Worm (Caenorhabditis elegans) whole organism, L1 larva: ENCODE measurements around the gene acr-9.
A peak's percentile ranks its signal among the peaks of the same experiment; 100 is the strongest.

Source experiments
- C04F5.9 ChIP-seq: sonication (generic microtip); optimal IDR thresholded peaks from 2 replicates; lab custom pipeline; 2016; ENCODE audit warnings: missing genetic modification characterization, missing compliant biosample characterization
- F16B12.6 ChIP-seq: fragments of 150-350 bp; optimal IDR thresholded peaks from 2 replicates; lab custom pipeline; 2014; ENCODE audit warnings: missing biosample characterization, missing genetic modification characterization
- Y116A8C.19 ChIP-seq: sonication (generic microtip); optimal IDR thresholded peaks from 2 replicates; lab custom pipeline; 2016; ENCODE audit warnings: missing compliant biosample characterization, missing genetic modification characterization, borderline replicate concordance
- aha-1 ChIP-seq: fragments of 150-350 bp; optimal IDR thresholded peaks from 2 replicates; lab custom pipeline; 2014; ENCODE audit warnings: missing biosample characterization, missing genetic modification characterization
- ama-1 ChIP-seq: fragments of 150-350 bp; optimal IDR thresholded peaks from 2 replicates; lab custom pipeline; 2014
- blmp-1 ChIP-seq: fragments of 150-350 bp; optimal IDR thresholded peaks from 2 replicates; lab custom pipeline; 2014; ENCODE audit warnings: missing biosample characterization, missing genetic modification characterization
- ceh-82 ChIP-seq, 3 experiments: fragments of 150-350 bp in 1 of 3; sonication (generic microtip) in 2 of 3; optimal IDR thresholded peaks; 2 replicates each; lab custom pipeline; 2014 to 2017; ENCODE audit warnings: missing biosample characterization in 3 of 3, missing genetic modification characterization in 3 of 3
- ceh-90 ChIP-seq: sonication (generic microtip); optimal IDR thresholded peaks from 2 replicates; lab custom pipeline; 2016; ENCODE audit warnings: missing genetic modification characterization, missing compliant biosample characterization
- ces-1 ChIP-seq: fragments of 150-350 bp; optimal IDR thresholded peaks from 2 replicates; lab custom pipeline; 2014; ENCODE audit warnings: missing biosample characterization, missing genetic modification reagents, missing genetic modification characterization
- dpl-1 ChIP-seq, 3 experiments: fragments of 150-350 bp in 2 of 3; sonication (generic microtip) in 1 of 3; optimal IDR thresholded peaks; 2 replicates each; lab custom pipeline; 2014 to 2017; ENCODE audit warnings: missing biosample characterization in 3 of 3, missing genetic modification characterization in 3 of 3, missing genetic modification reagents in 3 of 3
- efl-1 ChIP-seq, 4 experiments: fragments of 150-350 bp; optimal IDR thresholded peaks in 3 of 4; peaks in 1 of 4; 1 replicate in 1 of 4; 2 replicates in 3 of 4; lab custom pipeline; 2014; ENCODE audit warnings: missing biosample characterization in 2 of 4, missing genetic modification characterization in 2 of 4, missing genetic modification reagents in 2 of 4
- efl-3 ChIP-seq: fragments of 200-800 bp; sonication (Bioruptor generic); optimal IDR thresholded peaks from 2 replicates; lab custom pipeline; 2018; ENCODE audit warnings: mild to moderate bottlenecking, missing genetic modification characterization, missing compliant biosample characterization
- egl-13 ChIP-seq: sonication (generic microtip); optimal IDR thresholded peaks from 2 replicates; lab custom pipeline; 2016; ENCODE audit warnings: missing genotype, missing genetic modification reagents, missing genetic modification characterization, missing compliant biosample characterization
- elt-2 ChIP-seq: sonication (generic microtip); optimal IDR thresholded peaks from 2 replicates; lab custom pipeline; 2016; ENCODE audit warnings: missing genetic modification characterization, mild to moderate bottlenecking, inconsistent platforms, missing compliant biosample characterization, missing genetic modification reagents
- elt-3 ChIP-seq, 6 experiments: fragments of 150-350 bp in 1 of 6; sonication (generic microtip); optimal IDR thresholded peaks; 2 replicates each; lab custom pipeline; 2017 to 2018; ENCODE audit warnings: missing biosample characterization in 6 of 6, missing genetic modification characterization in 6 of 6, inconsistent platforms in 1 of 6
- ets-5 ChIP-seq: fragments of 200-800 bp; sonication (Bioruptor generic); IDR thresholded peaks from 2 replicates; pipeline ENCODE4 v1.3.6; 2022; ENCODE audit warnings: missing genetic modification characterization, missing compliant biosample characterization
- fkh-4 ChIP-seq: sonication (generic microtip); optimal IDR thresholded peaks from 2 replicates; lab custom pipeline; 2016; ENCODE audit warnings: missing compliant biosample characterization, missing genetic modification characterization, borderline replicate concordance
- fos-1 ChIP-seq: fragments of 150-350 bp; optimal IDR thresholded peaks from 2 replicates; lab custom pipeline; 2014; ENCODE audit warnings: missing biosample characterization, missing genetic modification characterization
- grh-1 ChIP-seq: fragments of 200-800 bp; sonication (Bioruptor generic); IDR thresholded peaks from 2 replicates; pipeline ENCODE4 v1.3.6; 2022; ENCODE audit warnings: missing genetic modification reagents, missing genetic modification characterization, missing compliant biosample characterization
- hlh-17 ChIP-seq: fragments of 200-800 bp; sonication (Bioruptor generic); optimal IDR thresholded peaks from 2 replicates; lab custom pipeline; 2018; ENCODE audit warnings: missing genetic modification characterization, mild to moderate bottlenecking, missing compliant biosample characterization, moderate library complexity, borderline replicate concordance
- isw-1 ChIP-seq: fragments of 200-800 bp; sonication (Bioruptor generic); IDR thresholded peaks from 2 replicates; pipeline ENCODE4 v1.3.6; 2022; ENCODE audit warnings: missing genetic modification characterization, missing compliant biosample characterization
- jun-1 ChIP-seq: fragments of 150-350 bp; optimal IDR thresholded peaks from 2 replicates; lab custom pipeline; 2014; ENCODE audit warnings: missing biosample characterization, missing genetic modification reagents, missing genetic modification characterization
- lin-13 ChIP-seq: fragments of 150-350 bp; optimal IDR thresholded peaks from 2 replicates; lab custom pipeline; 2014; ENCODE audit warnings: missing biosample characterization, missing genetic modification reagents, missing genetic modification characterization
- lin-14 ChIP-seq: fragments of 200-800 bp; sonication (Bioruptor generic); optimal IDR thresholded peaks from 2 replicates; lab custom pipeline; 2018; ENCODE audit warnings: mild to moderate bottlenecking, missing genetic modification characterization, moderate library complexity, missing compliant biosample characterization
- lin-15B ChIP-seq: fragments of 150-350 bp; sonication (generic microtip); optimal IDR thresholded peaks from 3 replicates; lab custom pipeline; 2014; ENCODE audit warnings: missing biosample characterization, missing genetic modification characterization
- lin-35 ChIP-seq, 2 experiments: fragments of 150-350 bp; optimal IDR thresholded peaks; 2 replicates each; lab custom pipeline; 2014; ENCODE audit warnings: missing biosample characterization in 2 of 2, missing genetic modification characterization in 2 of 2, missing genetic modification reagents in 2 of 2
- mab-9 ChIP-seq: fragments of 200-800 bp; sonication (Bioruptor generic); IDR thresholded peaks from 2 replicates; pipeline ENCODE4 v1.3.6; 2022; ENCODE audit warnings: missing genetic modification reagents, missing genetic modification characterization, missing compliant biosample characterization
- mdl-1 ChIP-seq, 2 experiments: fragments of 150-350 bp; optimal IDR thresholded peaks; 2 replicates each; lab custom pipeline; 2014 to 2017; ENCODE audit warnings: missing biosample characterization in 2 of 2, missing genetic modification characterization in 2 of 2, inconsistent platforms in 1 of 2
- mep-1 ChIP-seq: fragments of 150-350 bp; optimal IDR thresholded peaks from 2 replicates; lab custom pipeline; 2014; ENCODE audit warnings: missing biosample characterization, missing genetic modification characterization
- nhr-11 ChIP-seq: fragments of 150-350 bp; optimal IDR thresholded peaks from 2 replicates; lab custom pipeline; 2014; ENCODE audit warnings: missing biosample characterization, missing genetic modification characterization
- nhr-20 ChIP-seq: sonication (generic microtip); optimal IDR thresholded peaks from 2 replicates; lab custom pipeline; 2016; ENCODE audit warnings: mild to moderate bottlenecking, missing genetic modification characterization, missing compliant biosample characterization
- nhr-237 ChIP-seq: fragments of 150-350 bp; optimal IDR thresholded peaks from 2 replicates; lab custom pipeline; 2014; ENCODE audit warnings: missing biosample characterization, missing genetic modification characterization
- nhr-47 ChIP-seq: sonication (generic microtip); optimal IDR thresholded peaks from 2 replicates; lab custom pipeline; 2016; ENCODE audit warnings: mild to moderate bottlenecking, missing genetic modification characterization, moderate library complexity, missing compliant biosample characterization
- nhr-76 ChIP-seq: sonication (generic microtip); optimal IDR thresholded peaks from 2 replicates; lab custom pipeline; 2017; ENCODE audit warnings: missing biosample characterization, missing genetic modification characterization
- nhr-84 ChIP-seq: sonication (generic microtip); optimal IDR thresholded peaks from 2 replicates; lab custom pipeline; 2017; ENCODE audit warnings: missing biosample characterization, missing genetic modification characterization
- nhr-85 ChIP-seq: sonication (generic microtip); peaks from one replicate; lab custom pipeline; 2016; ENCODE audit warnings: missing genetic modification characterization, inconsistent platforms, missing compliant biosample characterization
- rnt-1 ChIP-seq: sonication (generic microtip); optimal IDR thresholded peaks from 2 replicates; lab custom pipeline; 2016; ENCODE audit warnings: mild to moderate bottlenecking, missing genetic modification characterization, moderate library complexity, missing compliant biosample characterization
- skn-1 ChIP-seq: fragments of 150-350 bp; optimal IDR thresholded peaks from 2 replicates; lab custom pipeline; 2014; ENCODE audit warnings: missing biosample characterization, missing genetic modification characterization
- snpc-4 ChIP-seq: fragments of 150-350 bp; optimal IDR thresholded peaks from 2 replicates; lab custom pipeline; 2014; ENCODE audit warnings: missing biosample characterization, missing genetic modification characterization
- snu-23 ChIP-seq: sonication (generic microtip); optimal IDR thresholded peaks from 2 replicates; lab custom pipeline; 2016; ENCODE audit warnings: missing genetic modification characterization, missing compliant biosample characterization
- sptf-1 ChIP-seq: fragments of 150-350 bp; optimal IDR thresholded peaks from 2 replicates; lab custom pipeline; 2014; ENCODE audit warnings: missing biosample characterization, missing genetic modification characterization
- tbx-2 ChIP-seq: sonication (generic microtip); optimal IDR thresholded peaks from 2 replicates; lab custom pipeline; 2016; ENCODE audit warnings: missing genetic modification characterization, missing compliant biosample characterization
- unc-62 ChIP-seq: fragments of 150-350 bp; optimal IDR thresholded peaks from 2 replicates; lab custom pipeline; 2014; ENCODE audit warnings: missing biosample characterization, missing genetic modification reagents, missing genetic modification characterization
- unc-86 ChIP-seq: sonication (generic microtip); optimal IDR thresholded peaks from 2 replicates; lab custom pipeline; 2016; ENCODE audit warnings: missing genetic modification characterization, missing compliant biosample characterization
- unc-98 ChIP-seq: fragments of 200-800 bp; sonication (Bioruptor generic); IDR thresholded peaks from 2 replicates; pipeline ENCODE4 v1.3.6; 2022; ENCODE audit warnings: missing genetic modification characterization, missing compliant biosample characterization
- xbp-1 ChIP-seq: sonication (generic microtip); optimal IDR thresholded peaks from 2 replicates; lab custom pipeline; 2016; ENCODE audit warnings: missing genetic modification characterization, missing compliant biosample characterization
- zag-1 ChIP-seq: fragments of 150-350 bp; optimal IDR thresholded peaks from 2 replicates; lab custom pipeline; 2014; ENCODE audit warnings: missing biosample characterization, missing genetic modification characterization
- ztf-11 ChIP-seq, 2 experiments: sonication (generic microtip); optimal IDR thresholded peaks; 2 replicates each; lab custom pipeline; 2016 to 2017; ENCODE audit warnings: missing genetic modification characterization in 2 of 2, missing biosample characterization in 1 of 2, missing compliant biosample characterization in 1 of 2

acr-9 gene

ce11 chrX:13598021-13598499 is 48.6 kb downstream of the acr-9 start, which contains the start of gene bra-1 (continued):
- TF ChIP-seq dpl-1 (GFP tag; optimal IDR thresholded peaks at IDR 0.05; lab: Kevin White, UChicago) (peak in 2 of 3 experiments; percentile 26 to 54), fkh-4 (peak; percentile 10), grh-1 (GFP tag; lab: Robert Waterston, UW) (no peak), ama-1 (lab: Kevin White, UChicago) (no peak), lin-14 (GFP tag; lab: Kevin White, UChicago) (peak; percentile 84), aha-1 (no peak), hlh-17 (GFP tag; lab: Kevin White, UChicago) (no peak), mab-9 (no peak), isw-1 (GFP tag; lab: Robert Waterston, UW) (peak; percentile 32), blmp-1 (tag; lab: Kevin White, UChicago) (peak; percentile 15), xbp-1 (tag; lab: Kevin White, UChicago) (peak; percentile 59)

- TF ChIP-seq C04F5.9 (no peak), lin-35 (GFP tag; optimal IDR thresholded peaks at IDR 0.05; lab: Kevin White, UChicago) (peak; percentile 53 to 73), dpl-1 (GFP tag; optimal IDR thresholded peaks at IDR 0.05; lab: Kevin White, UChicago) (peak in 2 of 3 experiments; percentile 34 to 49), sptf-1 (tag; lab: Kevin White, UChicago) (no peak), tbx-2 (tag; lab: Kevin White, UChicago) (peak; percentile 46), blmp-1 (tag; lab: Kevin White, UChicago) (peak; percentile 42), nhr-76 (no peak), zag-1 (tag; lab: Kevin White, UChicago) (no peak), mab-9 (no peak), snpc-4 (tag; lab: Kevin White, UChicago) (peak; percentile 5), isw-1 (GFP tag; lab: Robert Waterston, UW) (peak; percentile 15; the same call in 1 of the 2 replicates), jun-1 (tag; lab: Kevin White, UChicago) (peak; percentile 1), nhr-237 (tag; lab: Kevin White, UChicago) (no peak), ets-5 (GFP tag; lab: Robert Waterston, UW) (no peak), mdl-1 (tag; optimal IDR thresholded peaks at IDR 0.05; lab: Kevin White, UChicago) (peak in 1 of 2 experiments; percentile 76), ceh-82 (tag; optimal IDR thresholded peaks at IDR 0.05; lab: Kevin White, UChicago) (peak in 2 of 3 experiments; percentile 17 to 52), efl-3 (GFP tag; lab: Kevin White, UChicago) (no peak), efl-1 (optimal IDR thresholded peaks at IDR 0.05; lab: Kevin White, UChicago) (peak; percentile 36 to 50), efl-1 (GFP tag; optimal IDR thresholded peaks at IDR 0.05 in 1 of 2; lab: Kevin White, UChicago) (peak in 1 of 2 experiments; percentile 34), nhr-85 (no peak), xbp-1 (tag; lab: Kevin White, UChicago) (peak; percentile 44), ceh-90 (tag; lab: Kevin White, UChicago) (no peak), unc-62 (GFP tag; lab: Kevin White, UChicago) (no peak), egl-13 (peak; percentile 34), Y116A8C.19 (tag; lab: Kevin White, UChicago) (no peak), fos-1 (tag; lab: Kevin White, UChicago) (peak; percentile 18), unc-98 (GFP tag; lab: Robert Waterston, UW) (no peak), unc-86 (peak; percentile 11), nhr-47 (tag; lab: Kevin White, UChicago) (peak; percentile 61), skn-1 (tag; lab: Kevin White, UChicago) (peak; percentile 38), elt-3 (tag; optimal IDR thresholded peaks at IDR 0.05; lab: Kevin White, UChicago) (peak in 1 of 6 experiments; percentile 10), lin-15B (tag; lab: Kevin White, UChicago) (peak; percentile 3), lin-13 (GFP tag; lab: Kevin White, UChicago) (no peak), nhr-84 (tag; lab: Kevin White, UChicago) (no peak), lin-14 (GFP tag; lab: Kevin White, UChicago) (peak; percentile 74), mep-1 (tag; lab: Kevin White, UChicago) (peak; percentile 84), rnt-1 (peak; percentile 43), grh-1 (GFP tag; lab: Robert Waterston, UW) (no peak), snu-23 (GFP tag; lab: Kevin White, UChicago) (peak; percentile 70), ces-1 (no peak), nhr-20 (tag; lab: Kevin White, UChicago) (peak; percentile 47), F16B12.6 (tag; lab: Kevin White, UChicago) (no peak), elt-2 (tag; lab: Kevin White, UChicago) (peak; percentile 30), nhr-11 (no peak), ztf-11 (tag; optimal IDR thresholded peaks at IDR 0.05; lab: Kevin White, UChicago) (no peak)
Measured at ce11 chrX:13596003-13596767, 50.5 kb downstream of the acr-9 start, which contains the start of gene F54B11.5. TSS of gene F54B11.5 (minus strand) at chrX:13596068.
